Fruit fly (Drosophila melanogaster) whole organism, embryonic: ENCODE data around the gene glu.
A peak's percentile ranks its signal among the peaks of the same experiment; 100 is the strongest.

Source experiments
- Atf-2 ChIP-seq: fragments of 200-800 bp; sonication (Bioruptor generic); optimal IDR thresholded peaks from 2 replicates; lab custom pipeline; 2016; ENCODE audit warnings: missing biosample characterization, missing genetic modification characterization
- Atf6 ChIP-seq: fragments of 200-800 bp; sonication (Bioruptor generic); IDR thresholded peaks from 2 replicates; pipeline ENCODE4 v1.3.6; 2022; ENCODE audit warnings: missing biosample characterization, missing genetic modification characterization
- Blimp-1 ChIP-seq: fragments of 200-800 bp; sonication (Bioruptor generic); optimal IDR thresholded peaks from 3 replicates; lab custom pipeline; 2018; ENCODE audit warnings: missing biosample characterization, missing genetic modification characterization, mild to moderate bottlenecking, moderate library complexity, missing genetic modification reagents
- CG10147 ChIP-seq: fragments of 200-800 bp; sonication (Bioruptor generic); optimal IDR thresholded peaks from 2 replicates; lab custom pipeline; 2019; ENCODE audit warnings: missing biosample characterization, mild to moderate bottlenecking, missing genetic modification characterization, moderate library complexity
- CG10462 ChIP-seq: fragments of 200-800 bp; sonication (Bioruptor generic); optimal IDR thresholded peaks from 2 replicates; lab custom pipeline; 2016; ENCODE audit warnings: missing biosample characterization, missing genetic modification characterization
- CG12155 ChIP-seq: fragments of 200-800 bp; sonication (Bioruptor generic); optimal IDR thresholded peaks from 3 replicates; lab custom pipeline; 2016; ENCODE audit warnings: missing biosample characterization, missing genetic modification characterization
- CG13296 ChIP-seq: fragments of 200-800 bp; sonication (Bioruptor generic); optimal IDR thresholded peaks from 3 replicates; lab custom pipeline; 2018; ENCODE audit warnings: missing biosample characterization, mild to moderate bottlenecking, missing genetic modification characterization
- CG13894 ChIP-seq: fragments of 200-800 bp; sonication (Bioruptor generic); optimal IDR thresholded peaks from 3 replicates; lab custom pipeline; 2018; ENCODE audit warnings: missing biosample characterization, mild to moderate bottlenecking, missing genetic modification characterization, moderate library complexity
- CG15514 ChIP-seq: fragments of 200-800 bp; sonication (Bioruptor generic); optimal IDR thresholded peaks from 3 replicates; lab custom pipeline; 2017; ENCODE audit warnings: missing biosample characterization, missing genetic modification characterization, mild to moderate bottlenecking, moderate library complexity, missing genetic modification reagents
- CG17385 ChIP-seq: fragments of 200-800 bp; sonication (Bioruptor generic); optimal IDR thresholded peaks from 3 replicates; lab custom pipeline; 2018; ENCODE audit warnings: missing biosample characterization, mild to moderate bottlenecking, missing genetic modification characterization
- CG2875 ChIP-seq: fragments of 200-800 bp; sonication (Bioruptor generic); optimal IDR thresholded peaks from 2 replicates; lab custom pipeline; 2017; ENCODE audit warnings: missing biosample characterization, mild to moderate bottlenecking, missing genetic modification characterization, missing genetic modification reagents
- CG4328 ChIP-seq: fragments of 200-800 bp; sonication (Bioruptor generic); optimal IDR thresholded peaks from 3 replicates; lab custom pipeline; 2017; ENCODE audit warnings: missing biosample characterization, missing genetic modification reagents, missing genetic modification characterization
- CG4707 ChIP-seq: fragments of 200-800 bp; sonication (Bioruptor generic); optimal IDR thresholded peaks from 2 replicates; lab custom pipeline; 2018; ENCODE audit warnings: missing biosample characterization, mild to moderate bottlenecking, missing genetic modification characterization, moderate library complexity
- CG4730 ChIP-seq: fragments of 200-800 bp; sonication (Bioruptor generic); IDR thresholded peaks from 2 replicates; pipeline ENCODE4 v1.3.6; 2022; ENCODE audit warnings: missing biosample characterization, missing genetic modification characterization
- CG4854 ChIP-seq: fragments of 200-800 bp; sonication (Bioruptor generic); optimal IDR thresholded peaks from 2 replicates; lab custom pipeline; 2016; ENCODE audit warnings: missing biosample characterization, missing genetic modification characterization, inconsistent platforms
- CG7357 ChIP-seq: fragments of 200-800 bp; sonication (Bioruptor generic); IDR thresholded peaks from 3 replicates; pipeline ENCODE4 v1.3.6; 2022; ENCODE audit warnings: missing biosample characterization, missing genetic modification characterization
- CG7963 ChIP-seq: fragments of 200-800 bp; sonication (Bioruptor generic); IDR thresholded peaks from 3 replicates; pipeline ENCODE4 v1.3.6; 2022; ENCODE audit warnings: missing biosample characterization, missing genetic modification characterization; ENCODE audit not compliant: partially characterized antibody
- CG9727 ChIP-seq: fragments of 200-800 bp; sonication (Bioruptor generic); optimal IDR thresholded peaks from 3 replicates; lab custom pipeline; 2017; ENCODE audit warnings: missing biosample characterization, mild to moderate bottlenecking, missing genetic modification characterization
- CrebB ChIP-seq: fragments of 200-800 bp; sonication (Bioruptor generic); optimal IDR thresholded peaks from 3 replicates; lab custom pipeline; 2018; ENCODE audit warnings: missing biosample characterization, mild to moderate bottlenecking, missing genetic modification characterization
- Dfd ChIP-seq, 2 experiments: fragments of >200 bp; optimal IDR thresholded peaks; 2 replicates each; lab custom pipeline; 2017; ENCODE audit warnings: missing biosample characterization in 2 of 2, missing genetic modification characterization in 2 of 2
- GATAe ChIP-seq: fragments of 200-800 bp; sonication (Bioruptor generic); conservative IDR thresholded peaks from 2 replicates; pipeline ENCODE4 v1.3.6; 2022; ENCODE audit warnings: missing biosample characterization, missing genetic modification characterization
- Mes4 ChIP-seq: fragments of 200-800 bp; sonication (Bioruptor generic); optimal IDR thresholded peaks from 2 replicates; lab custom pipeline; 2016; ENCODE audit warnings: missing biosample characterization, missing genetic modification characterization
- Myb ChIP-seq: fragments of 200-800 bp; sonication (Bioruptor generic); optimal IDR thresholded peaks from 2 replicates; lab custom pipeline; 2016; ENCODE audit warnings: missing biosample characterization, missing genetic modification characterization
- Rfx ChIP-seq: fragments of 200-800 bp; sonication (Bioruptor generic); IDR thresholded peaks from 2 replicates; pipeline ENCODE4 v1.3.6; 2022; ENCODE audit warnings: missing biosample characterization, missing genetic modification characterization
- Six4 ChIP-seq: fragments of 200-800 bp; sonication (Bioruptor generic); optimal IDR thresholded peaks from 2 replicates; lab custom pipeline; 2016; ENCODE audit warnings: missing biosample characterization, missing genetic modification characterization
- Stat92E ChIP-seq, 3 experiments: fragments of >200 bp in 2 of 3; fragments of 200-800 bp in 1 of 3; sonication (Bioruptor generic) in 1 of 3; optimal IDR thresholded peaks; 2 replicates each; lab custom pipeline; 2017 to 2019; ENCODE audit warnings: missing biosample characterization in 3 of 3, missing genetic modification characterization in 3 of 3, mild to moderate bottlenecking in 1 of 3, moderate library complexity in 1 of 3
- Taf1 ChIP-seq: fragments of 200-800 bp; sonication (Bioruptor generic); IDR thresholded peaks from 2 replicates; pipeline ENCODE4 v1.3.6; 2022; ENCODE audit warnings: missing biosample characterization, missing genetic modification characterization
- Trl ChIP-seq, 3 experiments: fragments of >200 bp in 2 of 3; fragments of 200-800 bp in 1 of 3; sonication (Bioruptor generic) in 1 of 3; optimal IDR thresholded peaks; 2 replicates in 1 of 3; 3 replicates in 2 of 3; lab custom pipeline; 2016 to 2017; ENCODE audit warnings: missing biosample characterization in 1 of 3, missing genetic modification characterization in 1 of 3
- abd-A ChIP-seq: fragments of 200-800 bp; sonication (Bioruptor generic); optimal IDR thresholded peaks from 3 replicates; lab custom pipeline; 2019; ENCODE audit warnings: missing biosample characterization, mild to moderate bottlenecking, missing genetic modification characterization, moderate library complexity
- amos ChIP-seq: fragments of 200-800 bp; sonication (Bioruptor generic); IDR thresholded peaks from 2 replicates; pipeline ENCODE4 v1.3.6; 2022; ENCODE audit warnings: missing biosample characterization, missing genetic modification characterization; ENCODE audit not compliant: partially characterized antibody
- ap ChIP-seq: fragments of 200-800 bp; sonication (Bioruptor generic); IDR thresholded peaks from 2 replicates; pipeline ENCODE4 v1.3.6; 2022; ENCODE audit warnings: missing biosample characterization, missing genetic modification characterization
- cad ChIP-seq: fragments of >200 bp; optimal IDR thresholded peaks from 2 replicates; lab custom pipeline; 2017; ENCODE audit warnings: missing biosample characterization, missing genetic modification characterization
- dati ChIP-seq: fragments of 200-800 bp; sonication (Bioruptor generic); IDR thresholded peaks from 2 replicates; pipeline ENCODE4 v1.3.6; 2022; ENCODE audit warnings: missing biosample characterization, missing genetic modification characterization
- fd64A ChIP-seq: fragments of 200-800 bp; sonication (Bioruptor generic); optimal IDR thresholded peaks from 3 replicates; lab custom pipeline; 2018; ENCODE audit warnings: missing biosample characterization, mild to moderate bottlenecking, missing genetic modification characterization
- hb ChIP-seq: fragments of 200-800 bp; sonication (Bioruptor generic); IDR thresholded peaks from 3 replicates; pipeline ENCODE4 v1.3.6; 2022; ENCODE audit warnings: missing biosample characterization, missing genetic modification characterization; ENCODE audit not compliant: partially characterized antibody
- lab ChIP-seq: fragments of 200-800 bp; sonication (Bioruptor generic); optimal IDR thresholded peaks from 3 replicates; lab custom pipeline; 2017; ENCODE audit warnings: missing biosample characterization, missing genetic modification characterization, mild to moderate bottlenecking, moderate library complexity, missing genetic modification reagents
- schlank ChIP-seq: fragments of 200-800 bp; sonication (Bioruptor generic); optimal IDR thresholded peaks from 2 replicates; lab custom pipeline; 2018; ENCODE audit warnings: missing biosample characterization, mild to moderate bottlenecking, missing genetic modification characterization
- sisA ChIP-seq: fragments of 200-800 bp; sonication (Bioruptor generic); IDR thresholded peaks from 2 replicates; pipeline ENCODE4 v1.3.6; 2022; ENCODE audit warnings: missing biosample characterization, missing genetic modification characterization
- stwl ChIP-seq: fragments of 200-800 bp; sonication (Bioruptor generic); optimal IDR thresholded peaks from 3 replicates; lab custom pipeline; 2018; ENCODE audit warnings: missing biosample characterization, mild to moderate bottlenecking, missing genetic modification characterization, moderate library complexity
- unc-4 ChIP-seq: fragments of 200-800 bp; sonication (Bioruptor generic); IDR thresholded peaks from 2 replicates; pipeline ENCODE4 v1.3.6; 2022; ENCODE audit warnings: missing biosample characterization, missing genetic modification characterization; ENCODE audit not compliant: partially characterized antibody
- z ChIP-seq: fragments of 200-800 bp; sonication (Bioruptor generic); IDR thresholded peaks from 3 replicates; pipeline ENCODE4 v1.3.6; 2022; ENCODE audit warnings: missing biosample characterization, missing genetic modification characterization
- zf30C ChIP-seq: fragments of 200-800 bp; sonication (Bioruptor generic); optimal IDR thresholded peaks from 3 replicates; lab custom pipeline; 2018; ENCODE audit warnings: missing biosample characterization, mild to moderate bottlenecking, missing genetic modification characterization

The glu gene

DNA sequence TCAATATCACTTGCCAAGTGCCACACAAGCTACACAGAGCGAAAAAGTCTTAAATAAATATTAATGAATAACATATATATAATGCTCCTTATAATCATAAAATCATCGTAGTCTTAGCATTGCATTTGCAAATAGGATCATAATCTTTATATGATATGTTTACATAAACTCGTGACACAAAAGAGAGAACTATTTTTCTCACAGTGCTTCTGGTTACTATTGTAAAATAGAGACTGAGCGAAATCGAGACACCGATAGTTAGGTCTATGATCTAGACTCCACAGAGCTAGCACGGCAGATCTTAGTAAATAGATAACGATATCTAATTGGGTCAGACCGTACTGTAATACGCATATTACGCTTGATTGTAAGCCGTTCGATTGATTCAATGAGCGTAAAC, 28.5 kb downstream of the glu start (continued):
- no peak for TF ChIP-seq Atf-2 (GFP tag; lab: Kevin White, UChicago)
- TF ChIP-seq CG17385 (GFP tag; lab: Kevin White, UChicago), result peak; percentile 77
- TF ChIP-seq Taf1, result no peak
- TF ChIP-seq CG4707 (GFP tag; lab: Kevin White, UChicago), result peak; percentile 48
- TF ChIP-seq CG13296, result no peak
- TF ChIP-seq CG9727 (GFP tag; lab: Kevin White, UChicago), result peak; percentile 60
- no peak for TF ChIP-seq CG4328 (GFP tag; lab: Kevin White, UChicago)
- TF ChIP-seq zf30C (GFP tag; lab: Kevin White, UChicago), result peak; percentile 13
- TF ChIP-seq unc-4 (GFP tag; lab: Robert Waterston, UW), result no peak
- no peak for TF ChIP-seq abd-A (tag; lab: Kevin White, UChicago)
- TF ChIP-seq z, result no peak
- no peak for TF ChIP-seq dati (GFP tag; lab: Robert Waterston, UW)
- TF ChIP-seq Stat92E (GFP tag; optimal IDR thresholded peaks at IDR 0.05; lab: Kevin White, UChicago), result no peak
- no peak for TF ChIP-seq GATAe (GFP tag; lab: Robert Waterston, UW)
- no peak for TF ChIP-seq CG4854 (GFP tag; lab: Kevin White, UChicago)
- no peak for TF ChIP-seq Dfd (GFP tag; optimal IDR thresholded peaks at IDR 0.05; lab: Kevin White, UChicago)
- no peak for TF ChIP-seq CG13894 (tag; lab: Kevin White, UChicago)
- TF ChIP-seq Six4 (GFP tag; lab: Kevin White, UChicago), result no peak
- TF ChIP-seq stwl, result no peak
- TF ChIP-seq hb, result no peak
- TF ChIP-seq Mes4 (GFP tag; lab: Kevin White, UChicago), result no peak
- no peak for TF ChIP-seq lab
- TF ChIP-seq Trl (optimal IDR thresholded peaks at IDR 0.05; lab: Kevin White, UChicago), result no peak
- no peak for TF ChIP-seq Trl (GFP tag; optimal IDR thresholded peaks at IDR 0.05; lab: Kevin White, UChicago)
- TF ChIP-seq CrebB (tag; lab: Kevin White, UChicago), result peak; percentile 0
- TF ChIP-seq fd64A (GFP tag; lab: Kevin White, UChicago), result no peak
- TF ChIP-seq Blimp-1 (GFP tag; lab: Kevin White, UChicago), result no peak
- no peak for TF ChIP-seq Myb
- no peak for TF ChIP-seq schlank
- no peak for TF ChIP-seq CG15514 (GFP tag; lab: Kevin White, UChicago)
- no peak for TF ChIP-seq CG10147 (GFP tag; lab: Kevin White, UChicago)
- no peak for TF ChIP-seq CG4730 (GFP tag; lab: Robert Waterston, UW)
- TF ChIP-seq CG7963 (GFP tag; lab: Robert Waterston, UW), result no peak
- TF ChIP-seq CG7357 (GFP tag; lab: Robert Waterston, UW), result no peak
- TF ChIP-seq CG10462 (GFP tag; lab: Kevin White, UChicago), result peak; percentile 4
- peak; percentile 51 for TF ChIP-seq CG2875 (GFP tag; lab: Kevin White, UChicago)
- TF ChIP-seq Atf6 (GFP tag; lab: Robert Waterston, UW), result peak; percentile 79
- TF ChIP-seq ap (GFP tag; lab: Robert Waterston, UW), result peak; percentile 63
- TF ChIP-seq amos (GFP tag; lab: Robert Waterston, UW), result no peak
- TF ChIP-seq cad (GFP tag; lab: Kevin White, UChicago), result no peak
- peak; percentile 83 for TF ChIP-seq Rfx
- TF ChIP-seq sisA (GFP tag; lab: Robert Waterston, UW), result peak; percentile 84
- peak; percentile 31 for TF ChIP-seq CG12155 (GFP tag; lab: Kevin White, UChicago)
